Worm (Caenorhabditis elegans) whole organism, L4 larva: Measurements from ENCODE around the gene dnpp-1.
A peak's percentile ranks its signal among the peaks of the same experiment; 100 is the strongest.

Experiments
- F10B5.3 ChIP-seq: sonication (generic microtip); optimal IDR thresholded peaks from 2 replicates; lab custom pipeline; 2016; ENCODE audit warnings: mild to moderate bottlenecking, missing genetic modification characterization, missing compliant biosample characterization
- R02D3.7 ChIP-seq: fragments of 150-350 bp; sonication (generic microtip); optimal IDR thresholded peaks from 3 replicates; lab custom pipeline; 2014; ENCODE audit warnings: missing biosample characterization, missing genetic modification characterization
- Y5F2A.4 ChIP-seq: fragments of 200-800 bp; sonication (Bioruptor generic); optimal IDR thresholded peaks from 2 replicates; lab custom pipeline; 2018; ENCODE audit warnings: mild to moderate bottlenecking, missing genetic modification characterization, missing compliant biosample characterization
- Y75B8A.6 ChIP-seq: fragments of 200-800 bp; sonication (Bioruptor generic); IDR thresholded peaks from 2 replicates; pipeline ENCODE4 v1.3.6; 2022; ENCODE audit warnings: missing genetic modification reagents, missing genetic modification characterization, missing compliant biosample characterization
- arid-1 ChIP-seq: fragments of 200-800 bp; sonication (Bioruptor generic); conservative IDR thresholded peaks from 2 replicates; pipeline ENCODE4 v1.3.6; 2022; ENCODE audit warnings: missing genetic modification reagents, missing genetic modification characterization, missing compliant biosample characterization
- ceh-44 ChIP-seq: fragments of 200-800 bp; sonication (Bioruptor generic); IDR thresholded peaks from 2 replicates; pipeline ENCODE4 v1.3.6; 2022; ENCODE audit warnings: missing genetic modification reagents, missing genetic modification characterization, missing compliant biosample characterization
- ces-1 ChIP-seq: fragments of 150-350 bp; sonication (generic microtip); optimal IDR thresholded peaks from 4 replicates; lab custom pipeline; 2014; ENCODE audit warnings: missing biosample characterization, missing genetic modification reagents, missing genetic modification characterization
- daf-16 ChIP-seq, 3 experiments: sonication (generic microtip); optimal IDR thresholded peaks; 2 replicates each; lab custom pipeline; 2016 to 2017; ENCODE audit warnings: missing genetic modification characterization in 3 of 3, missing genetic modification reagents in 3 of 3, mild to moderate bottlenecking in 2 of 3, missing compliant biosample characterization in 2 of 3, missing biosample characterization in 1 of 3, moderate library complexity in 1 of 3
- daf-19 ChIP-seq: fragments of 200-800 bp; sonication (Bioruptor generic); conservative IDR thresholded peaks from 2 replicates; pipeline ENCODE4 v1.3.6; 2022; ENCODE audit warnings: missing genetic modification characterization, missing compliant biosample characterization
- daf-8 ChIP-seq: fragments of 200-800 bp; sonication (Bioruptor generic); IDR thresholded peaks from 2 replicates; pipeline ENCODE4 v1.3.6; 2022; ENCODE audit warnings: missing genetic modification characterization, missing compliant biosample characterization
- dmd-6 ChIP-seq: fragments of 200-800 bp; sonication (Bioruptor generic); IDR thresholded peaks from 2 replicates; pipeline ENCODE4 v1.3.6; 2022; ENCODE audit warnings: missing genetic modification reagents, missing genetic modification characterization, missing compliant biosample characterization
- dmd-9 ChIP-seq: fragments of 200-800 bp; sonication (Bioruptor generic); IDR thresholded peaks from 2 replicates; pipeline ENCODE4 v1.3.6; 2022; ENCODE audit warnings: missing genetic modification reagents, missing genetic modification characterization, missing compliant biosample characterization
- dpl-1 ChIP-seq: fragments of 150-350 bp; optimal IDR thresholded peaks from 2 replicates; lab custom pipeline; 2014; ENCODE audit warnings: missing biosample characterization, missing genetic modification reagents, missing genetic modification characterization
- duxl-1 ChIP-seq: sonication (generic microtip); optimal IDR thresholded peaks from 2 replicates; lab custom pipeline; 2016; ENCODE audit warnings: mild to moderate bottlenecking, missing genetic modification characterization, moderate library complexity, missing compliant biosample characterization; ENCODE audit not compliant: poor library complexity
- dve-1 ChIP-seq: sonication (generic microtip); optimal IDR thresholded peaks from 2 replicates; lab custom pipeline; 2017; ENCODE audit warnings: antibody characterized with exemption, mild to moderate bottlenecking, missing genetic modification characterization, missing compliant biosample characterization; ENCODE audit not compliant: insufficient read depth
- egl-27 ChIP-seq: sonication (generic microtip); optimal IDR thresholded peaks from 3 replicates; lab custom pipeline; 2017; ENCODE audit warnings: missing biosample characterization, missing genetic modification reagents, missing genetic modification characterization
- hif-1 ChIP-seq, 2 experiments: sonication (generic microtip); optimal IDR thresholded peaks; 2 replicates each; lab custom pipeline; 2016 to 2017; ENCODE audit warnings: missing compliant biosample characterization in 2 of 2, missing genetic modification characterization in 2 of 2, missing genetic modification reagents in 2 of 2, missing genotype in 2 of 2, mild to moderate bottlenecking in 1 of 2
- hlh-11 ChIP-seq: fragments of 200-800 bp; sonication (Bioruptor generic); optimal IDR thresholded peaks from 2 replicates; lab custom pipeline; 2018; ENCODE audit warnings: mild to moderate bottlenecking, missing genetic modification characterization, missing compliant biosample characterization
- hlh-30 ChIP-seq: sonication (generic microtip); optimal IDR thresholded peaks from 2 replicates; lab custom pipeline; 2017; ENCODE audit warnings: antibody characterized with exemption, mild to moderate bottlenecking, missing genetic modification characterization, missing compliant biosample characterization; ENCODE audit not compliant: insufficient read depth
- hmg-1.1 ChIP-seq: fragments of 200-800 bp; sonication (Bioruptor generic); IDR thresholded peaks from 2 replicates; pipeline ENCODE4 v1.3.6; 2022; ENCODE audit warnings: missing genetic modification reagents, missing genetic modification characterization, missing compliant biosample characterization
- jun-1 ChIP-seq: fragments of 150-350 bp; optimal IDR thresholded peaks from 2 replicates; lab custom pipeline; 2014; ENCODE audit warnings: missing biosample characterization, missing genetic modification reagents, missing genetic modification characterization
- lin-13 ChIP-seq: fragments of 150-350 bp; optimal IDR thresholded peaks from 2 replicates; lab custom pipeline; 2014; ENCODE audit warnings: missing biosample characterization, missing genetic modification reagents, missing genetic modification characterization
- lin-29 ChIP-seq: fragments of 200-800 bp; sonication (Bioruptor generic); IDR thresholded peaks from 2 replicates; pipeline ENCODE4 v1.3.6; 2022; ENCODE audit warnings: missing genetic modification reagents, missing genetic modification characterization, missing compliant biosample characterization
- lin-38 ChIP-seq: fragments of 200-800 bp; sonication (Bioruptor generic); IDR thresholded peaks from 2 replicates; pipeline ENCODE4 v1.3.6; 2022; ENCODE audit warnings: missing genetic modification reagents, missing genetic modification characterization, missing compliant biosample characterization
- lsy-2 ChIP-seq, 2 experiments: fragments of 150-350 bp in 1 of 2; sonication (generic microtip) in 1 of 2; optimal IDR thresholded peaks; 2 replicates each; lab custom pipeline; 2014 to 2017; ENCODE audit warnings: missing biosample characterization in 2 of 2, missing genetic modification characterization in 2 of 2
- mdl-1 ChIP-seq, 2 experiments: fragments of 150-350 bp in 1 of 2; sonication (generic microtip) in 1 of 2; optimal IDR thresholded peaks; 2 replicates each; lab custom pipeline; 2014 to 2017; ENCODE audit warnings: missing biosample characterization in 2 of 2, missing genetic modification characterization in 2 of 2
- mep-1 ChIP-seq: fragments of 150-350 bp; sonication (generic microtip); optimal IDR thresholded peaks from 3 replicates; lab custom pipeline; 2014; ENCODE audit warnings: missing biosample characterization, missing genetic modification characterization
- mes-2 ChIP-seq: sonication (generic microtip); optimal IDR thresholded peaks from 2 replicates; lab custom pipeline; 2016; ENCODE audit warnings: missing genotype, mild to moderate bottlenecking, missing genetic modification characterization, missing compliant biosample characterization; ENCODE audit not compliant: poor library complexity, severe bottlenecking
- nhr-25 ChIP-seq: sonication (generic microtip); optimal IDR thresholded peaks from 2 replicates; lab custom pipeline; 2017; ENCODE audit warnings: missing genetic modification characterization, mild to moderate bottlenecking, missing compliant biosample characterization, antibody characterized with exemption, moderate library complexity, borderline replicate concordance; ENCODE audit not compliant: insufficient read depth
- nhr-28 ChIP-seq: fragments of 150-350 bp; optimal IDR thresholded peaks from 2 replicates; lab custom pipeline; 2014; ENCODE audit warnings: missing biosample characterization, missing genetic modification characterization
- nhr-41 ChIP-seq: fragments of 200-800 bp; sonication (Bioruptor generic); IDR thresholded peaks from 2 replicates; pipeline ENCODE4 v1.3.6; 2022; ENCODE audit warnings: missing genetic modification reagents, missing genetic modification characterization, missing compliant biosample characterization
- nhr-48 ChIP-seq: sonication (generic microtip); optimal IDR thresholded peaks from 2 replicates; lab custom pipeline; 2016; ENCODE audit warnings: mild to moderate bottlenecking, missing genetic modification characterization, missing compliant biosample characterization
- nhr-6 ChIP-seq: fragments of 150-350 bp; optimal IDR thresholded peaks from 2 replicates; lab custom pipeline; 2014; ENCODE audit warnings: missing biosample characterization, missing genetic modification characterization
- pqm-1 ChIP-seq: sonication (generic microtip); optimal IDR thresholded peaks from 2 replicates; lab custom pipeline; 2017; ENCODE audit warnings: missing biosample characterization, missing genetic modification characterization
- rbr-2 ChIP-seq: sonication (generic microtip); optimal IDR thresholded peaks from 2 replicates; lab custom pipeline; 2016; ENCODE audit warnings: missing genotype, missing genetic modification characterization, missing compliant biosample characterization
- saeg-2 ChIP-seq: fragments of 200-800 bp; sonication (Bioruptor generic); IDR thresholded peaks from 2 replicates; pipeline ENCODE4 v1.3.6; 2022; ENCODE audit warnings: missing genetic modification reagents, missing genetic modification characterization, missing compliant biosample characterization
- unc-130 ChIP-seq: sonication (generic microtip); optimal IDR thresholded peaks from 2 replicates; lab custom pipeline; 2016; ENCODE audit warnings: missing genetic modification reagents, missing genetic modification characterization, missing compliant biosample characterization
- zag-1 ChIP-seq: fragments of 150-350 bp; optimal IDR thresholded peaks from 2 replicates; lab custom pipeline; 2014; ENCODE audit warnings: missing biosample characterization, missing genetic modification characterization
- zfp-2 ChIP-seq: sonication (generic microtip); optimal IDR thresholded peaks from 2 replicates; lab custom pipeline; 2016; ENCODE audit warnings: mild to moderate bottlenecking, missing genetic modification characterization, missing compliant biosample characterization
- zfp-3 ChIP-seq: fragments of 200-800 bp; sonication (Bioruptor generic); conservative IDR thresholded peaks from 2 replicates; pipeline ENCODE4 v1.3.6; 2022; ENCODE audit warnings: missing genetic modification reagents, missing genetic modification characterization, missing compliant biosample characterization

The dnpp-1 gene

ce11 chrIII:5863774-5864173, at the start of gene dnpp-1:
Gene dnpp-1 (minus strand): TSS chrIII:5863803.
- TF ChIP-seq pqm-1 (tag; lab: Kevin White, UChicago) (peak; percentile 97), hlh-11 (peak; percentile 39), dve-1 (tag; lab: Kevin White, UChicago) (peak; percentile 71), nhr-28 (peak; percentile 41), ces-1 (no peak), daf-8 (no peak), dmd-6 (GFP tag; lab: Robert Waterston, UW) (peak; percentile 49; the same call in 1 of the 2 replicates), daf-16 (GFP tag; optimal IDR thresholded peaks at IDR 0.05; lab: Kevin White, UChicago) (no peak), daf-16 (tag; optimal IDR thresholded peaks at IDR 0.05; lab: Kevin White, UChicago) (peak; percentile 48), nhr-25 (tag; lab: Kevin White, UChicago) (no peak)
- TF ChIP-seq, all 104 proteins: peak for 6

ce11 chrIII:5908408-5908807, 44.8 kb upstream of the dnpp-1 start, which contains the start of gene C28H8.3:
Gene C28H8.3 (plus strand): TSS chrIII:5908700.
- peak in 1 of 2 experiments; percentile 3 for TF ChIP-seq daf-16 (GFP tag; optimal IDR thresholded peaks at IDR 0.05; lab: Kevin White, UChicago)
- TF ChIP-seq daf-16 (tag; optimal IDR thresholded peaks at IDR 0.05; lab: Kevin White, UChicago), result peak; percentile 3
- no peak for TF ChIP-seq nhr-48
- no peak for TF ChIP-seq zfp-2 (tag; lab: Kevin White, UChicago)
- peak; percentile 53 for TF ChIP-seq lin-38 (GFP tag; lab: Robert Waterston, UW)
- no peak for TF ChIP-seq F10B5.3 (tag; lab: Kevin White, UChicago)
- TF ChIP-seq egl-27 (tag; lab: Kevin White, UChicago), result no peak
- TF ChIP-seq arid-1, result no peak
- TF ChIP-seq, all 104 proteins: peak for 2

- TF ChIP-seq nhr-6 (tag; lab: Kevin White, UChicago) (no peak), daf-16 (GFP tag; optimal IDR thresholded peaks at IDR 0.05; lab: Kevin White, UChicago) (no peak), daf-16 (tag; optimal IDR thresholded peaks at IDR 0.05; lab: Kevin White, UChicago) (peak; percentile 62)
These were observed 43.1 kb upstream of the dnpp-1 start, which contains the start of gene erd-2.2 for ce11 chrIII:5906749-5907148. Gene erd-2.2 (plus strand): TSS chrIII:5907049.

- TF ChIP-seq hif-1 (tag; optimal IDR thresholded peaks at IDR 0.05; lab: Kevin White, UChicago), result no peak
- TF ChIP-seq Y75B8A.6, result no peak
- no peak for TF ChIP-seq duxl-1 (tag; lab: Kevin White, UChicago)
- peak; percentile 30 for TF ChIP-seq dve-1 (tag; lab: Kevin White, UChicago)
- TF ChIP-seq lsy-2 (tag; optimal IDR thresholded peaks at IDR 0.05; lab: Kevin White, UChicago), result peak in 1 of 2 experiments; percentile 43
- no peak for TF ChIP-seq Y5F2A.4 (GFP tag; lab: Kevin White, UChicago)
- TF ChIP-seq hmg-1.1 (GFP tag; lab: Robert Waterston, UW), result peak; percentile 39; the same call in 1 of the 2 replicates
- peak; percentile 16 for TF ChIP-seq hlh-30 (tag; lab: Kevin White, UChicago)
- TF ChIP-seq mep-1 (tag; lab: Kevin White, UChicago), result peak; percentile 12
- TF ChIP-seq dmd-6 (GFP tag; lab: Robert Waterston, UW), result 0 out of 2 replicates have a peak, but pooled peaks have one; percentile 7
- TF ChIP-seq jun-1 (tag; lab: Kevin White, UChicago), result no peak
- no peak for TF ChIP-seq dmd-9 (GFP tag; lab: Robert Waterston, UW)
- TF ChIP-seq ceh-44 (GFP tag; lab: Robert Waterston, UW), result no peak
- no peak for TF ChIP-seq lin-29 (GFP tag; lab: Robert Waterston, UW)
- peak; percentile 12 for TF ChIP-seq hlh-11
- peak; percentile 64 for TF ChIP-seq mes-2 (tag; lab: Kevin White, UChicago)
These were observed 42.5 kb upstream of the dnpp-1 start, which contains the start of gene dpff-1 for ce11 chrIII:5906059-5906458. Gene dpff-1 (minus strand): TSS chrIII:5906346.

- TF ChIP-seq lsy-2 (tag; optimal IDR thresholded peaks at IDR 0.05; lab: Kevin White, UChicago) (no peak), daf-19 (GFP tag; lab: Robert Waterston, UW) (no peak), saeg-2 (GFP tag; lab: Robert Waterston, UW) (no peak), zfp-2 (tag; lab: Kevin White, UChicago) (no peak), unc-130 (no peak), Y5F2A.4 (GFP tag; lab: Kevin White, UChicago) (no peak), dpl-1 (GFP tag; lab: Kevin White, UChicago) (no peak), zag-1 (tag; lab: Kevin White, UChicago) (no peak), zfp-3 (GFP tag; lab: Robert Waterston, UW) (no peak), jun-1 (tag; lab: Kevin White, UChicago) (no peak), R02D3.7 (tag; lab: Kevin White, UChicago) (no peak), lin-13 (GFP tag; lab: Kevin White, UChicago) (no peak), nhr-48 (no peak), rbr-2 (tag; lab: Kevin White, UChicago) (no peak), lin-29 (GFP tag; lab: Robert Waterston, UW) (no peak), nhr-41 (GFP tag; lab: Robert Waterston, UW) (no peak), mdl-1 (tag; optimal IDR thresholded peaks at IDR 0.05; lab: Kevin White, UChicago) (no peak)
These were observed 39.0 kb upstream of the dnpp-1 start for ce11 chrIII:5902558-5902957.
